Fruit fly (Drosophila melanogaster) whole organism, embryonic: ENCODE data around the gene Prp31.
A peak's percentile ranks its signal among the peaks of the same experiment; 100 is the strongest.

Experiments used
- Ada2b ChIP-seq: fragments of 200-800 bp; sonication (Bioruptor generic); IDR thresholded peaks from 2 replicates; pipeline ENCODE4 v1.3.6; 2022; ENCODE audit warnings: missing biosample characterization, missing genetic modification characterization
- Bdp1 ChIP-seq: fragments of 200-800 bp; sonication (Bioruptor generic); optimal IDR thresholded peaks from 3 replicates; lab custom pipeline; 2016; ENCODE audit warnings: missing biosample characterization, missing genetic modification characterization
- CG10543 ChIP-seq: fragments of 200-800 bp; sonication (Bioruptor generic); optimal IDR thresholded peaks from 3 replicates; lab custom pipeline; 2017; ENCODE audit warnings: missing biosample characterization, mild to moderate bottlenecking, missing genetic modification characterization, moderate library complexity
- CG10654 ChIP-seq: fragments of 200-800 bp; sonication (Bioruptor generic); optimal IDR thresholded peaks from 2 replicates; lab custom pipeline; 2016; ENCODE audit warnings: missing biosample characterization, missing genetic modification characterization
- CG11085 ChIP-seq: fragments of 200-800 bp; sonication (Bioruptor generic); IDR thresholded peaks from 2 replicates; pipeline ENCODE4 v1.3.6; 2022; ENCODE audit warnings: missing biosample characterization, missing genetic modification characterization
- CG12219 ChIP-seq: fragments of 200-800 bp; sonication (Bioruptor generic); optimal IDR thresholded peaks from 3 replicates; lab custom pipeline; 2018; ENCODE audit warnings: missing biosample characterization, mild to moderate bottlenecking, missing genetic modification characterization
- CG12299 ChIP-seq: fragments of 200-800 bp; sonication (Bioruptor generic); optimal IDR thresholded peaks from 2 replicates; lab custom pipeline; 2018; ENCODE audit warnings: missing biosample characterization, mild to moderate bottlenecking, missing genetic modification characterization
- CG1233 ChIP-seq: fragments of 200-800 bp; sonication (Bioruptor generic); optimal IDR thresholded peaks from 4 replicates; lab custom pipeline; 2018; ENCODE audit warnings: missing biosample characterization, mild to moderate bottlenecking, missing genetic modification characterization
- CG15514 ChIP-seq: fragments of 200-800 bp; sonication (Bioruptor generic); optimal IDR thresholded peaks from 3 replicates; lab custom pipeline; 2017; ENCODE audit warnings: missing biosample characterization, missing genetic modification characterization, mild to moderate bottlenecking, moderate library complexity, missing genetic modification reagents
- CG16863 ChIP-seq: fragments of 200-800 bp; sonication (Bioruptor generic); optimal IDR thresholded peaks from 3 replicates; lab custom pipeline; 2016; ENCODE audit warnings: missing biosample characterization, missing genetic modification characterization
- CG17361 ChIP-seq: fragments of 200-800 bp; sonication (Bioruptor generic); IDR thresholded peaks from 3 replicates; pipeline ENCODE4 v1.3.6; 2022; ENCODE audit warnings: missing biosample characterization, missing genetic modification characterization
- CG3163 ChIP-seq: fragments of 200-800 bp; sonication (Bioruptor generic); optimal IDR thresholded peaks from 3 replicates; lab custom pipeline; 2016; ENCODE audit warnings: missing biosample characterization, missing genetic modification characterization
- CG32767 ChIP-seq: fragments of 200-800 bp; sonication (Bioruptor generic); IDR thresholded peaks from 2 replicates; pipeline ENCODE4 v1.3.6; 2022; ENCODE audit warnings: missing biosample characterization, missing genetic modification characterization
- CG3995 ChIP-seq: fragments of 200-800 bp; sonication (Bioruptor generic); optimal IDR thresholded peaks from 3 replicates; lab custom pipeline; 2016; ENCODE audit warnings: missing biosample characterization, missing genetic modification characterization
- CG5245 ChIP-seq: fragments of 200-800 bp; sonication (Bioruptor generic); optimal IDR thresholded peaks from 3 replicates; lab custom pipeline; 2016; ENCODE audit warnings: missing biosample characterization, missing genetic modification characterization
- CG6791 ChIP-seq: fragments of 200-800 bp; sonication (Bioruptor generic); IDR thresholded peaks from 3 replicates; pipeline ENCODE4 v1.3.6; 2022; ENCODE audit warnings: missing biosample characterization, missing genetic modification characterization; ENCODE audit not compliant: partially characterized antibody
- CG6813 ChIP-seq: fragments of 200-800 bp; sonication (Bioruptor generic); optimal IDR thresholded peaks from 2 replicates; lab custom pipeline; 2017; ENCODE audit warnings: missing biosample characterization, missing genetic modification characterization, mild to moderate bottlenecking, moderate library complexity, missing genetic modification reagents
- CG7271 ChIP-seq: fragments of 200-800 bp; sonication (Bioruptor generic); optimal IDR thresholded peaks from 2 replicates; lab custom pipeline; 2018; ENCODE audit warnings: missing biosample characterization, mild to moderate bottlenecking, missing genetic modification characterization, moderate library complexity
- CG7745 ChIP-seq: fragments of 200-800 bp; sonication (Bioruptor generic); optimal IDR thresholded peaks from 2 replicates; lab custom pipeline; 2018; ENCODE audit warnings: missing biosample characterization, mild to moderate bottlenecking, missing genetic modification characterization, moderate library complexity
- CG8924 ChIP-seq: fragments of 200-800 bp; optimal IDR thresholded peaks from 3 replicates; lab custom pipeline; 2019; ENCODE audit warnings: missing biosample characterization, mild to moderate bottlenecking, missing genetic modification characterization, moderate library complexity
- CG9797 ChIP-seq: fragments of 200-800 bp; sonication (Bioruptor generic); optimal IDR thresholded peaks from 3 replicates; lab custom pipeline; 2018; ENCODE audit warnings: missing biosample characterization, mild to moderate bottlenecking, missing genetic modification characterization
- Dip2 ChIP-seq: fragments of 200-800 bp; sonication (Bioruptor generic); IDR thresholded peaks from 2 replicates; pipeline ENCODE4 v1.3.6; 2022; ENCODE audit warnings: missing biosample characterization, missing genetic modification characterization
- E2f1 ChIP-seq: fragments of 200-800 bp; sonication (Bioruptor generic); IDR thresholded peaks from 2 replicates; pipeline ENCODE4 v1.3.6; 2022; ENCODE audit warnings: missing biosample characterization, missing genetic modification characterization
- Lhr ChIP-seq: fragments of 200-800 bp; sonication (Bioruptor generic); optimal IDR thresholded peaks from 3 replicates; lab custom pipeline; 2017; ENCODE audit warnings: mild to moderate bottlenecking, missing biosample characterization, missing genetic modification reagents, missing genetic modification characterization
- Max ChIP-seq: fragments of 200-800 bp; sonication (Bioruptor generic); optimal IDR thresholded peaks from 2 replicates; lab custom pipeline; 2016; ENCODE audit warnings: missing biosample characterization, mild to moderate bottlenecking, missing genetic modification characterization
- Mrtf ChIP-seq: fragments of 200-800 bp; sonication (Bioruptor generic); IDR thresholded peaks from 3 replicates; pipeline ENCODE4 v1.3.6; 2022; ENCODE audit warnings: missing biosample characterization, missing genetic modification characterization
- Nf-YC ChIP-seq: fragments of 200-800 bp; optimal IDR thresholded peaks from 3 replicates; lab custom pipeline; 2019; ENCODE audit warnings: missing biosample characterization, mild to moderate bottlenecking, missing genetic modification characterization, moderate library complexity
- Oli ChIP-seq: fragments of 200-800 bp; sonication (Bioruptor generic); optimal IDR thresholded peaks from 2 replicates; lab custom pipeline; 2018; ENCODE audit warnings: missing biosample characterization, mild to moderate bottlenecking, missing genetic modification characterization, moderate library complexity
- Six4 ChIP-seq: fragments of 200-800 bp; sonication (Bioruptor generic); optimal IDR thresholded peaks from 2 replicates; lab custom pipeline; 2016; ENCODE audit warnings: missing biosample characterization, missing genetic modification characterization
- TFAM ChIP-seq: fragments of 200-800 bp; sonication (Bioruptor generic); optimal IDR thresholded peaks from 2 replicates; lab custom pipeline; 2017; ENCODE audit warnings: missing biosample characterization, missing genetic modification characterization, inconsistent platforms
- ab ChIP-seq: fragments of 200-800 bp; sonication (Bioruptor generic); optimal IDR thresholded peaks from 2 replicates; lab custom pipeline; 2016; ENCODE audit warnings: missing biosample characterization, missing genetic modification characterization
- ac ChIP-seq: fragments of 200-800 bp; sonication (Bioruptor generic); optimal IDR thresholded peaks from 3 replicates; lab custom pipeline; 2017; ENCODE audit warnings: missing biosample characterization, mild to moderate bottlenecking, missing genetic modification characterization
- al ChIP-seq: fragments of 200-800 bp; sonication (Bioruptor generic); IDR thresholded peaks from 2 replicates; pipeline ENCODE4 v1.3.6; 2022; ENCODE audit warnings: missing biosample characterization, missing genetic modification characterization
- amos ChIP-seq: fragments of 200-800 bp; sonication (Bioruptor generic); IDR thresholded peaks from 2 replicates; pipeline ENCODE4 v1.3.6; 2022; ENCODE audit warnings: missing biosample characterization, missing genetic modification characterization; ENCODE audit not compliant: partially characterized antibody
- bowl ChIP-seq: fragments of 200-800 bp; sonication (Bioruptor generic); IDR thresholded peaks from 2 replicates; pipeline ENCODE4 v1.3.6; 2022; ENCODE audit warnings: missing biosample characterization, missing genetic modification characterization
- br ChIP-seq: fragments of >200 bp; optimal IDR thresholded peaks from 2 replicates; lab custom pipeline; 2017
- btn ChIP-seq: fragments of 200-800 bp; sonication (Bioruptor generic); optimal IDR thresholded peaks from 2 replicates; lab custom pipeline; 2016; ENCODE audit warnings: missing biosample characterization, missing genetic modification characterization
- eve ChIP-seq, 2 experiments: fragments of >200 bp; optimal IDR thresholded peaks; 2 replicates each; lab custom pipeline; 2017; ENCODE audit warnings: missing biosample characterization in 2 of 2, missing genetic modification characterization in 2 of 2
- fd64A ChIP-seq: fragments of 200-800 bp; sonication (Bioruptor generic); optimal IDR thresholded peaks from 3 replicates; lab custom pipeline; 2018; ENCODE audit warnings: missing biosample characterization, mild to moderate bottlenecking, missing genetic modification characterization
- h ChIP-seq: fragments of >200 bp; optimal IDR thresholded peaks from 2 replicates; lab custom pipeline; 2017
- maf-S ChIP-seq: fragments of 200-800 bp; sonication (Bioruptor generic); optimal IDR thresholded peaks from 2 replicates; lab custom pipeline; 2016; ENCODE audit warnings: missing biosample characterization, missing genetic modification characterization
- pb ChIP-seq: fragments of 200-800 bp; sonication (Bioruptor generic); optimal IDR thresholded peaks from 3 replicates; lab custom pipeline; 2016; ENCODE audit warnings: missing biosample characterization, missing genetic modification characterization
- pnt ChIP-seq: fragments of 200-800 bp; sonication (Bioruptor generic); optimal IDR thresholded peaks from 3 replicates; lab custom pipeline; 2016; ENCODE audit warnings: missing biosample characterization, missing genetic modification characterization
- sc ChIP-seq, 3 experiments: fragments of >200 bp in 2 of 3; fragments of 200-800 bp in 1 of 3; sonication (Bioruptor generic) in 1 of 3; optimal IDR thresholded peaks; 2 replicates in 2 of 3; 3 replicates in 1 of 3; lab custom pipeline; 2017; ENCODE audit warnings: mild to moderate bottlenecking in 1 of 3, missing biosample characterization in 1 of 3, missing genetic modification characterization in 1 of 3, missing genetic modification reagents in 1 of 3
- scrt ChIP-seq: fragments of 200-800 bp; sonication (Bioruptor generic); optimal IDR thresholded peaks from 2 replicates; lab custom pipeline; 2018; ENCODE audit warnings: missing biosample characterization, mild to moderate bottlenecking, missing genetic modification characterization, moderate library complexity
- sens ChIP-seq: fragments of 200-800 bp; sonication (Bioruptor generic); peaks from one replicate; lab custom pipeline; 2016; ENCODE audit warnings: missing biosample characterization, missing genetic modification characterization
- sima ChIP-seq: fragments of 200-800 bp; sonication (Bioruptor generic); optimal IDR thresholded peaks from 2 replicates; lab custom pipeline; 2016; ENCODE audit warnings: missing biosample characterization, missing genetic modification characterization
- usp ChIP-seq: fragments of >200 bp; optimal IDR thresholded peaks from 2 replicates; lab custom pipeline; 2017; ENCODE audit warnings: missing biosample characterization, missing genetic modification characterization
- vnd ChIP-seq: fragments of 200-800 bp; sonication (Bioruptor generic); IDR thresholded peaks from 3 replicates; pipeline ENCODE4 v1.3.6; 2022; ENCODE audit warnings: missing biosample characterization, missing genetic modification characterization; ENCODE audit not compliant: partially characterized antibody

The Prp31 gene

DNA sequence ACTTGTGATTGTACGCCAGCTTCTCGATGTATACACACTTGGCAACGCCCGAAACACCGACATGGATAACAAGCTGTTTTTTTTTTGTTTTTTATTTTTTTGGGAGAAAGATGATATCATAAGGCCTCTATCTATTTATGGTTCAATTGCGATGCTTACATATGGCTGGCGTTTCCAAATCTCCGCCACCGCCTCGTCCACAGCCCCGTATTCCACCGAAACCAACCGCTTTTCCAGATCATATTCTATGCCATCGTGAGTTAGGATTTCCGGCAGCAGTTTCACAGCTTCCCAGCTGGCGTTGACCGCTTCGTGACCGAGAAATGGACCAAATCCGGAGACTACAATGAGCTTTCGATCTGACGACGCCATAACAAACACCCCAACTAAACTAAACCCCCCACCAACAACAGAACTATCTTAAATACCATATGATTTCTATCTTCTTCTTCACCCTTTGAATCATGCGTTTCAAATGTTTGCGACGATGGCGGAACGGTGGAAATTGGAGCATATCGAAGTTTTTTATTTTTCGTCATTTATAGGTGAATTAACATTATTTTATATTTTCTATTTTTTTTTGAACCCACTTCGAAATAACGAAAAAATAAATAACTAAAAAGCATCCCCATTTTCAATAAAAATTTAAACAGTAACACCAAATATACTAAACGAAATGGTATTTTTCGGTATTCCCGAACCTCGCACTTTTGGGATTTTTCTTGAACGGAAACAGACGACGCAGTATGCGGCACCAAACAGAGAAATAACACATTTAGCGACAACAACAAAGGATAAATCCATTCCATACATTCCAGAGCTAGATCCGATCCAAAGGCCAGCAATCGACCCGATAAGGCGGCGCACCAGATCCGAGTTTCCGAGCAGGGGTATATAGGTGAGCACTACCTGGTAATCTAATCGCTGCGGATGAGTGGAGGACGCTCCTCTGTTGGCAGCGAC, 15.0 kb upstream of the Prp31 start, which contains the start of the genes CG32147 and Pex3:
Gene CG32147 (minus strand): TSS at position 422 of the 963 bp plus-strand sequence.
Gene Pex3 (plus strand): TSS at position 718 of the 963 bp plus-strand sequence.
- TF ChIP-seq Nf-YC (tag; lab: Kevin White, UChicago): no peak
- no peak for TF ChIP-seq CG12219 (GFP tag; lab: Kevin White, UChicago)
- TF ChIP-seq br (lab: Kevin White, UChicago): no peak
- TF ChIP-seq Mrtf: no peak
- TF ChIP-seq usp (GFP tag; lab: Kevin White, UChicago): no peak
- no peak for TF ChIP-seq al
- TF ChIP-seq CG3995 (GFP tag; lab: Kevin White, UChicago): peak; percentile 6
- no peak for TF ChIP-seq btn (GFP tag; lab: Kevin White, UChicago)
- TF ChIP-seq vnd (GFP tag; lab: Robert Waterston, UW): no peak
- no peak for TF ChIP-seq sc (optimal IDR thresholded peaks at IDR 0.05; lab: Kevin White, UChicago)
- no peak for TF ChIP-seq sc (GFP tag; optimal IDR thresholded peaks at IDR 0.05; lab: Kevin White, UChicago)
- peak; percentile 56 for TF ChIP-seq Lhr
- TF ChIP-seq bowl: no peak
- peak; percentile 22 for TF ChIP-seq Max (GFP tag; lab: Kevin White, UChicago)
- TF ChIP-seq sima (GFP tag; lab: Kevin White, UChicago): no peak
- peak; percentile 51 for TF ChIP-seq CG8924 (tag; lab: Kevin White, UChicago)
- no peak for TF ChIP-seq CG3163
- TF ChIP-seq pnt (GFP tag; lab: Kevin White, UChicago): no peak
- no peak for TF ChIP-seq CG10654 (GFP tag; lab: Kevin White, UChicago)
- TF ChIP-seq CG32767: peak; percentile 61; the same call in 1 of the 2 replicates
- no peak for TF ChIP-seq CG6813 (GFP tag; lab: Kevin White, UChicago)
- peak; percentile 8 for TF ChIP-seq CG12299 (tag; lab: Kevin White, UChicago)
- no peak for TF ChIP-seq E2f1 (GFP tag; lab: Robert Waterston, UW)
- TF ChIP-seq ac (GFP tag; lab: Kevin White, UChicago): no peak
- no peak for TF ChIP-seq eve (GFP tag; optimal IDR thresholded peaks at IDR 0.05; lab: Kevin White, UChicago)
- no peak for TF ChIP-seq CG11085
- no peak for TF ChIP-seq CG7745 (tag; lab: Kevin White, UChicago)
- peak; percentile 88 for TF ChIP-seq CG9797 (GFP tag; lab: Kevin White, UChicago)
- TF ChIP-seq Six4 (GFP tag; lab: Kevin White, UChicago): no peak
- TF ChIP-seq ab (GFP tag; lab: Kevin White, UChicago): no peak
- TF ChIP-seq sens (GFP tag; lab: Kevin White, UChicago): peak; percentile 69
- 0 out of 3 replicates have a peak, but pooled peaks have one; percentile 9 for TF ChIP-seq CG6791 (GFP tag; lab: Robert Waterston, UW)
- TF ChIP-seq CG7271 (tag; lab: Kevin White, UChicago): no peak
- TF ChIP-seq pb: no peak
- TF ChIP-seq CG10543: no peak
- TF ChIP-seq CG5245 (GFP tag; lab: Kevin White, UChicago): no peak
- no peak for TF ChIP-seq maf-S (GFP tag; lab: Kevin White, UChicago)
- no peak for TF ChIP-seq fd64A (GFP tag; lab: Kevin White, UChicago)
- no peak for TF ChIP-seq Bdp1 (GFP tag; lab: Kevin White, UChicago)
- no peak; the same call in 1 of the 2 replicates for TF ChIP-seq amos
- no peak for TF ChIP-seq CG1233 (GFP tag; lab: Kevin White, UChicago)
- no peak for TF ChIP-seq Dip2
- TF ChIP-seq scrt (GFP tag; lab: Kevin White, UChicago): no peak
- no peak for TF ChIP-seq h (lab: Kevin White, UChicago)
- peak; percentile 83 for TF ChIP-seq CG15514
- TF ChIP-seq TFAM (GFP tag; lab: Kevin White, UChicago): no peak
- peak; percentile 47; the same call in 1 of the 3 replicates for TF ChIP-seq CG17361 (GFP tag; lab: Robert Waterston, UW)
- TF ChIP-seq CG16863: no peak
- no peak for TF ChIP-seq Ada2b
- TF ChIP-seq Oli (tag; lab: Kevin White, UChicago): no peak
